Worm (Caenorhabditis elegans) whole organism, L4/young adult: ENCODE data around the gene lgc-11.

Experiments
- dao-5 ChIP-seq: sonication (generic microtip); optimal IDR thresholded peaks from 2 replicates; lab custom pipeline; 2016; ENCODE audit warnings: missing genotype, missing genetic modification characterization, moderate library complexity, missing compliant biosample characterization
- him-1 ChIP-seq: sonication (generic microtip); optimal IDR thresholded peaks from 2 replicates; lab custom pipeline; 2016; ENCODE audit warnings: missing genotype, missing genetic modification reagents, missing genetic modification characterization, missing compliant biosample characterization

DNA sequence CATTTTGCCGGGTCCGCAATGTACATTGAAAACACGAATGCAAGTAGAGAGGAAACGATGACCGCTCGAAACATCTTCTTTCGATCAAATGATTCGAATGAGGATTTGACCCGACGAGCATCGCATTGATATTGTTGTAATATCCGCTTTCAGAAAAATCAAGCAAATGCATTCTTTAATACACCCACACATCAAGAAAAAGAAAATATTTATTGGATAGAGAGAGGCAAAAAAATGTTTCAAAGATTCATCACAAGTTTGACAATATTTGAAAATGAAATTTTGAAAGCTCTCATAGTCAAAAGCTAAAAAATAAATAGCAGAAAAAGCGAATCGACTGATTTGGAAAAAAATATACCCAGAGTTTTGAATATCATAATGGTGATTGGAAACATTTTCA, 10.9 kb downstream of the lgc-11 start, which contains the start of gene try-14:
- TF ChIP-seq him-1 (tag; lab: Kevin White, UChicago) (no peak), dao-5 (tag; lab: Kevin White, UChicago) (no peak)
